Worm (Caenorhabditis elegans): ENCODE data around the gene sru-26.

DNA sequence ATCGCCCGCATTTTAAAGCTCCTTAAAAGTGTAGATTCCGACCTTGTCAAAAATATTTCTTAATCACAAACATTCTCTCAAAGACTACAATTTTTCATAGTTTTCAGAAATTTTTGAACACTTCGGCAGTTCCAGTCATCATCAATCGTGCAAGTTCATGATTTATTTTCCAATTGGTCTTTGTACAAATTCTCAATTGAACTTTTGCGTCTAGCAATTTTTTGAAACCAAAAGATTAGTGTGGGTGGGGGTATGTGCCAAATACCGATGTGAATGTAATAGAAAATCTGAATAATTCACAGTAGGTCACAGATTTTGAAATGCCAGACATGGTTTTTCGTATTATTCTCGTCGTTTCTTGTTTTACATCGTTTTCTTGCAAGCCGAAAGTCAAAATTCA lies 48.9 kb upstream of the sru-26 start, which contains the start of gene clec-185:
- no peak for TF ChIP-seq W03F9.2 (tag; optimal IDR thresholded peaks at IDR 0.05)
- no peak for TF ChIP-seq dao-5 (tag; optimal IDR thresholded peaks at IDR 0.05)
